Worm (Caenorhabditis elegans): ENCODE measurements around the gene T05B11.4.

T05B11.4 gene

ce11 chrV:7760174-7760573 lies 5.7 kb upstream of the T05B11.4 start, which contains the start of gene hint-3:
hint-3 (plus strand) TSS chrV:7760474.
- no peak for TF ChIP-seq ztf-11 (tag; optimal IDR thresholded peaks at IDR 0.05)
- no peak for TF ChIP-seq unc-62 (GFP tag; optimal IDR thresholded peaks at IDR 0.05)
- TF ChIP-seq elt-3 (tag; optimal IDR thresholded peaks at IDR 0.05), result no peak
- no peak for TF ChIP-seq lsy-2 (tag; optimal IDR thresholded peaks at IDR 0.05)
- no peak for TF ChIP-seq ceh-39 (tag; optimal IDR thresholded peaks at IDR 0.05)
- TF ChIP-seq pha-4 (tag; optimal IDR thresholded peaks at IDR 0.05), result no peak
- no peak for TF ChIP-seq zip-8 (tag; optimal IDR thresholded peaks at IDR 0.05)
- no peak for TF ChIP-seq tbx-8 (GFP tag; optimal IDR thresholded peaks at IDR 0.05)

DNA sequence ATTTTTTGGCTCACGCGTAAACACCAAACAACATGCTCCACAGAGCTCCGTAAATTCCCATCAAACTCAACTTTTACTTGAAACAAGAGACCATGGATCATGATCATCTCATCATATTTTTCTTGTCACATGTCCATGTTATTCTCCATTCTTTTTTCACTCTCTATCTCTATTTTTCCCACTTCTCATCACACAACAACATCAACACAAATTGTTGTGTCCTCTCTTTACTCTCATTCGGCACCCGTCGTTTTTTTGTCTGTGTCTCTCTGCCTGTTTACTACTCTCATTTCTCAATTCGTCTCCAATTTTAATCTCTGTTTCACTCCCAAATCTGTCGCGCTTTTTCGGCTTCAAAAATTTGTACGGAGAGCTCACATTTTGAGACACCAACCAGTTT lies 4.8 kb upstream of the T05B11.4 start:
- TF ChIP-seq unc-120 (tag; optimal IDR thresholded peaks at IDR 0.05; ENCODE audit: poor library complexity, severe bottlenecking) (peak; percentile 27), ces-1 (GFP tag; optimal IDR thresholded peaks at IDR 0.05) (peak; percentile 66), unc-62 (GFP tag; optimal IDR thresholded peaks at IDR 0.05) (peak; percentile 70), tbx-8 (GFP tag; optimal IDR thresholded peaks at IDR 0.05) (no peak)

ce11 chrV:7755991-7756390 lies 1.5 kb upstream of the T05B11.4 start:
- no peak for TF ChIP-seq ces-1 (GFP tag; optimal IDR thresholded peaks at IDR 0.05)
- TF ChIP-seq ztf-11 (tag; optimal IDR thresholded peaks at IDR 0.05), result no peak
- no peak for TF ChIP-seq nhr-2 (tag; optimal IDR thresholded peaks at IDR 0.05)
- no peak for TF ChIP-seq blmp-1 (tag; optimal IDR thresholded peaks at IDR 0.05)
- TF ChIP-seq nhr-76 (tag; optimal IDR thresholded peaks at IDR 0.05), result no peak
- TF ChIP-seq bed-3 (GFP tag; optimal IDR thresholded peaks at IDR 0.05), result no peak
- TF ChIP-seq nhr-12 (tag; optimal IDR thresholded peaks at IDR 0.05), result no peak
- no peak for TF ChIP-seq elt-1 (tag; optimal IDR thresholded peaks at IDR 0.05; ENCODE audit: borderline replicate concordance, insufficient read depth)
- no peak for TF ChIP-seq ham-2 (GFP tag; optimal IDR thresholded peaks at IDR 0.05)
- TF ChIP-seq ceh-83 (GFP tag; optimal IDR thresholded peaks at IDR 0.05), result no peak
- no peak for TF ChIP-seq pha-4 (tag; optimal IDR thresholded peaks at IDR 0.05)
- no peak for TF ChIP-seq M03D4.4 (tag; optimal IDR thresholded peaks at IDR 0.05)
- TF ChIP-seq mep-1 (tag; optimal IDR thresholded peaks at IDR 0.05), result no peak
- no peak for TF ChIP-seq mls-2 (tag; optimal IDR thresholded peaks at IDR 0.05)
- TF ChIP-seq drap-1 (GFP tag; optimal IDR thresholded peaks at IDR 0.05), result no peak
- TF ChIP-seq unc-39 (tag; optimal IDR thresholded peaks at IDR 0.05), result no peak
- TF ChIP-seq lin-32 (GFP tag; optimal IDR thresholded peaks at IDR 0.05), result no peak
- no peak for TF ChIP-seq ceh-43 (GFP tag; optimal IDR thresholded peaks at IDR 0.05)
- no peak for TF ChIP-seq tbx-8 (GFP tag; optimal IDR thresholded peaks at IDR 0.05)
- TF ChIP-seq unc-62 (GFP tag; optimal IDR thresholded peaks at IDR 0.05), result no peak

ce11 chrV:7749708-7750107 lies 4.7 kb downstream of the T05B11.4 start:
- TF ChIP-seq ztf-11 (tag; optimal IDR thresholded peaks at IDR 0.05) (no peak), mep-1 (tag; optimal IDR thresholded peaks at IDR 0.05) (no peak), nhr-237 (tag; optimal IDR thresholded peaks at IDR 0.05) (no peak), mls-2 (tag; optimal IDR thresholded peaks at IDR 0.05) (no peak), bed-3 (GFP tag; optimal IDR thresholded peaks at IDR 0.05) (no peak), blmp-1 (tag; optimal IDR thresholded peaks at IDR 0.05) (no peak), nhr-12 (tag; optimal IDR thresholded peaks at IDR 0.05) (no peak)

- TF ChIP-seq unc-120 (tag; optimal IDR thresholded peaks at IDR 0.05; ENCODE audit: poor library complexity, severe bottlenecking) (no peak), zip-8 (tag; optimal IDR thresholded peaks at IDR 0.05) (no peak), elt-3 (tag; optimal IDR thresholded peaks at IDR 0.05) (no peak), M03D4.4 (tag; optimal IDR thresholded peaks at IDR 0.05) (no peak), unc-62 (GFP tag; optimal IDR thresholded peaks at IDR 0.05) (no peak), bed-3 (GFP tag; optimal IDR thresholded peaks at IDR 0.05) (no peak), flh-1 (GFP tag; optimal IDR thresholded peaks at IDR 0.05) (no peak), nhr-2 (tag; optimal IDR thresholded peaks at IDR 0.05) (no peak), cnd-1 (tag; optimal IDR thresholded peaks at IDR 0.05) (no peak), ceh-43 (GFP tag; optimal IDR thresholded peaks at IDR 0.05) (no peak), snpc-4 (tag; optimal IDR thresholded peaks at IDR 0.05) (no peak), mls-2 (tag; optimal IDR thresholded peaks at IDR 0.05) (no peak), hlh-1 (tag; optimal IDR thresholded peaks at IDR 0.05) (no peak), ces-1 (GFP tag; optimal IDR thresholded peaks at IDR 0.05) (no peak), drap-1 (GFP tag; optimal IDR thresholded peaks at IDR 0.05) (no peak), unc-39 (tag; optimal IDR thresholded peaks at IDR 0.05) (no peak), lsy-2 (tag; optimal IDR thresholded peaks at IDR 0.05) (no peak)
Observed at ce11 chrV:7747987-7748607, 6.4 kb downstream of the T05B11.4 start.
